Fruit fly (Drosophila melanogaster): ENCODE results near the gene Svil.

The Svil gene

DNA sequence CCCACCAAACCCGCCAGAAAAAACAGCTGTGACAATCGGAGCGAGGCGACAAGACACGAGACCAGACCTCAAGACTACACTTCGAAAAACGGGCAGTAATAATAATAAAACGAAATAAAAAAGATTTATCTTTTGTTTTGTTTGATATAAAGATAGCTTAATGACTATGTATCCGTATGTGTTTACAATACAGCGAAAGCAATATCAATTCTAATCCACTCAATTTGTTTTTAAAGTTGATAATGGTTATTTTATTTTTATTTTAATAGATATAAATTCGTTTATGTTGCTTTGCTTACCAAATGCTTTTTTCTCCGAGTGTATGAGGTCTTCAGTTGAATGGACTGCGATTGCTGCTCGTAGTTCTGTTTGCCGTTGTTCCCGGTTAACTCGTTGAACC, 101.8 kb downstream of the Svil start:
- TF ChIP-seq CG9705 (GFP tag; optimal IDR thresholded peaks at IDR 0.05) = peak; percentile 37
- TF ChIP-seq CrebA (GFP tag; optimal IDR thresholded peaks at IDR 0.05; ENCODE audit: borderline replicate concordance) = no peak
- no peak for TF ChIP-seq tai (GFP tag; optimal IDR thresholded peaks at IDR 0.05)
- TF ChIP-seq dsf (GFP tag; optimal IDR thresholded peaks at IDR 0.05; ENCODE audit: borderline replicate concordance) = no peak
- no peak for TF ChIP-seq N (GFP tag; optimal IDR thresholded peaks at IDR 0.05)
- TF ChIP-seq br (GFP tag; optimal IDR thresholded peaks at IDR 0.05) = peak; percentile 70
- TF ChIP-seq OdsH (GFP tag; optimal IDR thresholded peaks at IDR 0.05) = peak; percentile 73
- peak; percentile 42 for TF ChIP-seq Jra (GFP tag; optimal IDR thresholded peaks at IDR 0.05)
- no peak for TF ChIP-seq CG32264 (GFP tag; optimal IDR thresholded peaks at IDR 0.05)
- no peak for TF ChIP-seq sage (GFP tag; optimal IDR thresholded peaks at IDR 0.05)
- TF ChIP-seq pan (optimal IDR thresholded peaks at IDR 0.05) = no peak
- TF ChIP-seq woc (GFP tag; optimal IDR thresholded peaks at IDR 0.05) = peak; percentile 50
- no peak for TF ChIP-seq jim (GFP tag; optimal IDR thresholded peaks at IDR 0.05)
- no peak for TF ChIP-seq GATAd (GFP tag; optimal IDR thresholded peaks at IDR 0.05)
- TF ChIP-seq Hr83 (GFP tag; optimal IDR thresholded peaks at IDR 0.05; ENCODE audit: poor library complexity, severe bottlenecking) = no peak
- peak; percentile 77 for TF ChIP-seq fru (GFP tag; optimal IDR thresholded peaks at IDR 0.05)
- TF ChIP-seq Hr78 (GFP tag; optimal IDR thresholded peaks at IDR 0.05) = no peak
- TF ChIP-seq Hnf4 (GFP tag; optimal IDR thresholded peaks at IDR 0.05) = peak; percentile 49
- TF ChIP-seq dl (GFP tag; optimal IDR thresholded peaks at IDR 0.05; ENCODE audit: insufficient read depth in 1 of 2, partially characterized antibody in 2 of 2) = no peak
- TF ChIP-seq lola (GFP tag; optimal IDR thresholded peaks at IDR 0.05) = no peak
- peak; percentile 79 for TF ChIP-seq HLH106 (tag; optimal IDR thresholded peaks at IDR 0.05)
- peak in 1 of 2 experiments; percentile 78 for TF ChIP-seq foxo (GFP tag; optimal IDR thresholded peaks at IDR 0.05)
- TF ChIP-seq Vsx2 (GFP tag; optimal IDR thresholded peaks at IDR 0.05; ENCODE audit: partially characterized antibody) = no peak
- TF ChIP-seq usp (GFP tag; optimal IDR thresholded peaks at IDR 0.05) = no peak
- peak; percentile 66 for TF ChIP-seq ey (GFP tag; optimal IDR thresholded peaks at IDR 0.05)
- TF ChIP-seq Myc (optimal IDR thresholded peaks at IDR 0.05) = no peak
- TF ChIP-seq Sp1 (GFP tag; optimal IDR thresholded peaks at IDR 0.05) = peak; percentile 63
- TF ChIP-seq Rel (GFP tag; optimal IDR thresholded peaks at IDR 0.05) = no peak
- TF ChIP-seq Rel (tag; optimal IDR thresholded peaks at IDR 0.05) = peak; percentile 19
- TF ChIP-seq rgr (GFP tag; optimal IDR thresholded peaks at IDR 0.05) = peak; percentile 55
- peak; percentile 20 for TF ChIP-seq brk (GFP tag; optimal IDR thresholded peaks at IDR 0.05)
- peak; percentile 30 for TF ChIP-seq sv (GFP tag; optimal IDR thresholded peaks at IDR 0.05)
- peak; percentile 58 for TF ChIP-seq psq (GFP tag; optimal IDR thresholded peaks at IDR 0.05)
- TF ChIP-seq h (GFP tag; optimal IDR thresholded peaks at IDR 0.05) = peak; percentile 83
- peak; percentile 58 for TF ChIP-seq dmrt93B (GFP tag; optimal IDR thresholded peaks at IDR 0.05)
- no peak for TF ChIP-seq Abd-B (GFP tag; optimal IDR thresholded peaks at IDR 0.05)
- TF ChIP-seq Dfd (GFP tag; optimal IDR thresholded peaks at IDR 0.05) = no peak
- no peak for TF ChIP-seq Mio (GFP tag; optimal IDR thresholded peaks at IDR 0.05)
- no peak for TF ChIP-seq Dif (GFP tag; optimal IDR thresholded peaks at IDR 0.05; ENCODE audit: partially characterized antibody)

DNA sequence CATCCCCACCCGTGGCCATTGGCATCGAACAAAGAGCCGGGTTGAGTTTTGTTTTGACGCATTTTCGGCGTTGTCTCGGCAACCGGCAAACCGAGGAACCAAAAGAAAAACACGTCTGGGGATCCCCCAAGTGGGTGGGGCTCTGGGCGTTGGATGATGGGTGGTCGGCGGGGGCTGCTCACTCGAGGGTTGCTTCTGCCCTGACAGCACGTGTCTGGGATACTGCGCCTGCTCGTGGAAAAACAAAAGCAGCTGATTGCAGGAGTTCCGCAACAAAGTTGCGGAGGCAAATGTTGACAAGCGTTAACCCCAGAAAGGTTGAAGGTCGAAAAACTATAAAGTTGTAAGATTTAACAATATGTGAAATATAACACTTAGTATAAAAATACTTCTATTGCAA, 103.0 kb downstream of the Svil start:
- TF ChIP-seq Rel (GFP tag; optimal IDR thresholded peaks at IDR 0.05) (no peak), Rel (tag; optimal IDR thresholded peaks at IDR 0.05) (peak; percentile 91), h (GFP tag; optimal IDR thresholded peaks at IDR 0.05) (no peak)

DNA sequence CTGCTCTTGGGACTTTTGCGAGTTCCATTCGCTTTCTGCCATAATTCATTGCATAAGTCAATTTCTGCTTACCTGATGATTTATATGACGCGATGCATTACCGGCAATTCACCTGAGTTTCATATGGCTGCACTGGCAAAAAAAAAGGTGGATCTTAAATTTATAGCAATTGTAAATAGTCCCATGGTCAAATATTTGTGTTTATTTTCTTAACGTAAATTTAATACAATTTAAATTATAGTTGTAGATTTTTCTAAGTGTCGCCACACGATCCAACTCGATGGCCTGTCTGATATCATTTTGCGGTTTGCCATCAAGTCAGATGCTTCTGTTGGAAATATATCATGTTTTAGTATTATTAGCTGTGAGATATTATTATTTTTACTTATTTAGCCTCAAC, 104.0 kb downstream of the Svil start:
- TF ChIP-seq OdsH (GFP tag; optimal IDR thresholded peaks at IDR 0.05) (no peak), h (GFP tag; optimal IDR thresholded peaks at IDR 0.05) (peak; percentile 6)
